Worm (Caenorhabditis elegans): ENCODE results near the gene C03G6.17.

DNA sequence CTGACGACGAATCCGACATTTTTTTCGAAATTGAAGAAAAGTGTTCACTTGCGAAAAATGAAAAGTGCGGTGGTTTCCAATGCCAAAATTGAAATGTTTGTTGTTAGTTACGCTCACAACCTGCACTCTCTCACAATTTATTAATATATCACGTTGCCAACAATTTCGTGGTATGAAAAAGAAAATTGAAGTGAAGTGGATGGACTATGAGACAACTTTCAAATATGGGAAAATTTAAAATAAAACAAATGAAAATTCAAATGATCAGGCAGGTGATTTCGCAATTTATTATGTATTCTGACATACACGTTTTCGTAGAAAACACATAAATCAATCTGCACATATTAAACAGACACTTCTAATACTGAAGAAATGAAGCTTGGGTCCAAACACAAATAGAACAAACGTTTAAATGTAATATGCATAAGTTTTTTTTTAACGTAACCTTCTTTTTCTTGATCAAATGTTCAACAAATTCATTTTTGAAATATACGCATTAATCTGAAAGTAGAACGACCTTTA lies 5.2 kb upstream of the C03G6.17 start, which contains the start of gene srp-6:
- no peak for TF ChIP-seq che-1 (tag; optimal IDR thresholded peaks at IDR 0.05)
- TF ChIP-seq madf-2 (tag; optimal IDR thresholded peaks at IDR 0.05): no peak
- TF ChIP-seq pros-1 (tag; optimal IDR thresholded peaks at IDR 0.05): no peak
- no peak for TF ChIP-seq nhr-11 (tag; optimal IDR thresholded peaks at IDR 0.05)
- no peak for TF ChIP-seq hlh-8 (tag; optimal IDR thresholded peaks at IDR 0.05)
- TF ChIP-seq nfya-1 (tag; optimal IDR thresholded peaks at IDR 0.05): no peak
- TF ChIP-seq ama-1 (optimal IDR thresholded peaks at IDR 0.05): no peak
- no peak for TF ChIP-seq dmd-4 (tag; optimal IDR thresholded peaks at IDR 0.05; ENCODE audit: borderline replicate concordance)
- no peak for TF ChIP-seq pha-4 (tag; optimal IDR thresholded peaks at IDR 0.05)

Measured in whole organism, late embryonic.